Fruit fly (Drosophila melanogaster): ENCODE measurements around the gene Klp98A.

Klp98A gene

dm6 chr3R:27554964-27555363 lies 4.0 kb downstream of the Klp98A start (continued):
- TF ChIP-seq CG8944 (GFP tag; optimal IDR thresholded peaks at IDR 0.05) (peak; percentile 81), CG9437 (GFP tag; optimal IDR thresholded peaks at IDR 0.05) (peak; percentile 61), ci (GFP tag; IDR thresholded peaks at IDR 0.05) (peak; percentile 91), knrl (GFP tag; IDR thresholded peaks at IDR 0.05; ENCODE audit: partially characterized antibody) (no peak), CG8924 (tag; optimal IDR thresholded peaks at IDR 0.05) (peak; percentile 83), CG1602 (GFP tag; optimal IDR thresholded peaks at IDR 0.05) (peak; percentile 76), sna (GFP tag; IDR thresholded peaks at IDR 0.05; ENCODE audit: partially characterized antibody) (no peak), CG9876 (GFP tag; optimal IDR thresholded peaks at IDR 0.05) (peak; percentile 56), CG7786 (GFP tag; optimal IDR thresholded peaks at IDR 0.05) (peak; percentile 69), HLH54F (GFP tag; optimal IDR thresholded peaks at IDR 0.05) (peak; percentile 55), Doc3 (GFP tag; IDR thresholded peaks at IDR 0.05; ENCODE audit: partially characterized antibody) (no peak), CG4820 (GFP tag; optimal IDR thresholded peaks at IDR 0.05) (peak; percentile 81), hbn (GFP tag; IDR thresholded peaks at IDR 0.05; ENCODE audit: partially characterized antibody) (no peak), Dbx (GFP tag; IDR thresholded peaks at IDR 0.05) (peak; percentile 60; the same call in 2 of the 3 replicates), gem (tag; optimal IDR thresholded peaks at IDR 0.05) (peak; percentile 89), nerfin-1 (tag; optimal IDR thresholded peaks at IDR 0.05) (peak; percentile 78), pita (GFP tag; optimal IDR thresholded peaks at IDR 0.05) (no peak), Dip3 (GFP tag; optimal IDR thresholded peaks at IDR 0.05) (peak; percentile 34), exex (tag; optimal IDR thresholded peaks at IDR 0.05) (peak; percentile 24), Max (GFP tag; optimal IDR thresholded peaks at IDR 0.05) (peak; percentile 8), CG32532 (GFP tag; IDR thresholded peaks at IDR 0.05) (peak; percentile 73), Tbp (GFP tag; optimal IDR thresholded peaks at IDR 0.05) (no peak), CG6175 (GFP tag; IDR thresholded peaks at IDR 0.05) (no peak), CG18476 (GFP tag; optimal IDR thresholded peaks at IDR 0.05) (peak; percentile 67), eve (GFP tag; optimal IDR thresholded peaks at IDR 0.05) (peak in 1 of 2 experiments; percentile 90), CG9609 (GFP tag; optimal IDR thresholded peaks at IDR 0.05) (peak; percentile 71), Hr51 (GFP tag; optimal IDR thresholded peaks at IDR 0.05) (peak; percentile 57 to 89), oc (tag; optimal IDR thresholded peaks at IDR 0.05) (peak; percentile 76), Jarid2 (GFP tag; optimal IDR thresholded peaks at IDR 0.05) (peak; percentile 43), gfzf (GFP tag; optimal IDR thresholded peaks at IDR 0.05) (no peak), ham (GFP tag; IDR thresholded peaks at IDR 0.05) (no peak), B-H2 (GFP tag; optimal IDR thresholded peaks at IDR 0.05) (no peak), Xbp1 (GFP tag; optimal IDR thresholded peaks at IDR 0.05) (peak; percentile 83), fd96Cb (tag; optimal IDR thresholded peaks at IDR 0.05) (peak; percentile 86), stwl (tag; optimal IDR thresholded peaks at IDR 0.05) (no peak), YL-1 (GFP tag; optimal IDR thresholded peaks at IDR 0.05) (peak; percentile 33), mld (GFP tag; IDR thresholded peaks at IDR 0.05; ENCODE audit: partially characterized antibody) (no peak), fd3F (GFP tag; optimal IDR thresholded peaks at IDR 0.05) (peak; percentile 72), ttk (GFP tag; IDR thresholded peaks at IDR 0.05) (peak; percentile 79), Aef1 (GFP tag; IDR thresholded peaks at IDR 0.05) (peak; percentile 64), NFAT (GFP tag; IDR thresholded peaks at IDR 0.05) (peak; percentile 65), nmo (GFP tag; optimal IDR thresholded peaks at IDR 0.05) (peak; percentile 89), GATAe (GFP tag; conservative IDR thresholded peaks at IDR 0.05) (no peak), Abd-B (GFP tag; optimal IDR thresholded peaks at IDR 0.05) (peak; percentile 73), jing (GFP tag; optimal IDR thresholded peaks at IDR 0.05) (peak; percentile 69), chinmo (GFP tag; IDR thresholded peaks at IDR 0.05; ENCODE audit: partially characterized antibody) (0 out of 4 replicates have a peak, but pooled peaks have one; percentile 59), CG15514 (GFP tag; optimal IDR thresholded peaks at IDR 0.05) (peak; percentile 52), wek (GFP tag; optimal IDR thresholded peaks at IDR 0.05) (no peak), CG18619 (GFP tag; optimal IDR thresholded peaks at IDR 0.05) (peak; percentile 68), maf-S (GFP tag; optimal IDR thresholded peaks at IDR 0.05) (peak; percentile 58)
